Worm (Caenorhabditis elegans) whole organism, midembryonic: ENCODE data around the gene C01G10.6.

Source experiments
- T22C8.4 ChIP-seq: fragments of 200-800 bp; sonication (Bioruptor generic); IDR thresholded peaks from 2 replicates; pipeline ENCODE4 v1.3.6; 2022; ENCODE audit warnings: missing genetic modification characterization, missing compliant biosample characterization
- flt-1 ChIP-seq: fragments of 200-800 bp; sonication (Bioruptor generic); IDR thresholded peaks from 2 replicates; pipeline ENCODE4 v1.3.6; 2022; ENCODE audit warnings: missing genetic modification characterization, missing compliant biosample characterization
- med-1 ChIP-seq: sonication (generic microtip); optimal IDR thresholded peaks from 2 replicates; lab custom pipeline; 2017; ENCODE audit warnings: missing genetic modification characterization, mild to moderate bottlenecking, missing compliant biosample characterization, antibody characterized with exemption, missing genetic modification reagents; ENCODE audit not compliant: insufficient read depth
- ref-1 ChIP-seq: fragments of 200-800 bp; sonication (Bioruptor generic); conservative IDR thresholded peaks from 2 replicates; pipeline ENCODE4 v1.3.6; 2022; ENCODE audit warnings: missing genetic modification reagents, missing genetic modification characterization, missing compliant biosample characterization
- tab-1 ChIP-seq: fragments of 200-800 bp; sonication (Bioruptor generic); IDR thresholded peaks from 2 replicates; pipeline ENCODE4 v1.3.6; 2022; ENCODE audit warnings: missing genetic modification characterization, missing compliant biosample characterization
- ztf-23 ChIP-seq: fragments of 200-800 bp; sonication (Bioruptor generic); IDR thresholded peaks from 2 replicates; pipeline ENCODE4 v1.3.6; 2022; ENCODE audit warnings: missing genetic modification reagents, missing genetic modification characterization, missing compliant biosample characterization
- ztf-29 ChIP-seq: fragments of 200-800 bp; sonication (Bioruptor generic); IDR thresholded peaks from 2 replicates; pipeline ENCODE4 v1.3.6; 2022; ENCODE audit warnings: missing genetic modification reagents, missing genetic modification characterization, missing compliant biosample characterization

ce11 chrV:15094749-15095148 is 7.3 kb downstream of the C01G10.6 start, which contains the start of gene srx-78:
- no peak for TF ChIP-seq med-1
- no peak for TF ChIP-seq ref-1 (GFP tag; lab: Robert Waterston, UW)
- no peak for TF ChIP-seq ztf-23 (GFP tag; lab: Robert Waterston, UW)
- no peak for TF ChIP-seq flt-1 (GFP tag; lab: Robert Waterston, UW)
- no peak for TF ChIP-seq tab-1 (GFP tag; lab: Robert Waterston, UW)
- TF ChIP-seq T22C8.4 (GFP tag; lab: Robert Waterston, UW), result no peak
- TF ChIP-seq ztf-29 (GFP tag; lab: Robert Waterston, UW), result no peak
